Worm (Caenorhabditis elegans) whole organism, young adult: ENCODE measurements around the gene pgp-7.

Experiments
- gei-17 ChIP-seq: fragments of 200-800 bp; sonication (Bioruptor generic); optimal IDR thresholded peaks from 2 replicates; lab custom pipeline; 2018; ENCODE audit warnings: mild to moderate bottlenecking, missing genetic modification characterization, missing compliant biosample characterization
- him-1 ChIP-seq: sonication (generic microtip); optimal IDR thresholded peaks from 2 replicates; lab custom pipeline; 2016; ENCODE audit warnings: missing genotype, missing genetic modification reagents, missing genetic modification characterization, missing compliant biosample characterization
- lag-1 ChIP-seq: fragments of 200-800 bp; sonication (Bioruptor generic); IDR thresholded peaks from 2 replicates; pipeline ENCODE4 v1.3.6; 2022; ENCODE audit warnings: missing genetic modification reagents, missing genetic modification characterization, missing compliant biosample characterization
- madf-6 ChIP-seq: fragments of 200-800 bp; sonication (Bioruptor generic); IDR thresholded peaks from 2 replicates; pipeline ENCODE4 v1.3.6; 2022; ENCODE audit warnings: missing genetic modification reagents, missing genetic modification characterization, missing compliant biosample characterization
- tlf-1 ChIP-seq: fragments of 200-800 bp; sonication (Bioruptor generic); optimal IDR thresholded peaks from 2 replicates; lab custom pipeline; 2018; ENCODE audit warnings: mild to moderate bottlenecking, missing genetic modification characterization, missing compliant biosample characterization

DNA sequence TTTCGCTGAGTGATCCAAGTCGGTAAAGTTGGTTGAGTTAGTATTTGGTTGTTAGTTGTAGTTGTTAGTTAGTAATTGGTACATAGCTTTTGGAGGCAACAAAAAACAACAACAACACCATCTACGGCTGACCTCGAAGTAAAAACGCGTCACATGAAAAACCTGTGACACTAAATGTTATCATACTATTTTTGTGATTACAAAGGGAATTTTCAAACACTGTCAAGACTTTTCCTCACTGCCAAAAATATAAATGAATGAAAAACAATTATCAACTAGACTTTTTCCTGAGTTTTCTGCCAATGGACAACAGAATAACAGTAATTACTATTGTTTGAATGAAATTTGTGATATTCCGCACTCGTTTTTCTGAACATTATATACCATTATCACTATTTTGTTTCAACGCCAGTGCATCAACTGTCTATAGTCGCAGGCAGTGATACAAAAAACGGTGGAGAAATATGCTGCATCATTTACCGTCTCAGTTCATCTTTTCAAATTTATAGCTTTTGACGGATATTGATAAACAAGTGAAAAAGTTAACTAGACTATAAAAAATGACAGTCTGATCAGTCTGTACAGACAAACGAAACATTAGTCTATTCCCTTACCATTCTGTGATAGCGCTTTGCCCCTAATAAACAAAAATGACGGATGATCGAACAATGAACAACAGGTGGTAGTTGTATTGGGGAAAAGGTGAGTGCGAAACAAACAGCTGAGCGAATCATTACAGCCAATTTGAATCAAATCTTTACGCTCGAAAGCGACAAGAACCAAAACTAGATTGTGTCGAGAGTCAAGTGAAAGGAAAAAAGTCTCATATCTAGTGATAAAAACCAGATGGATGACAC, 44.6 kb upstream of the pgp-7 start:
- TF ChIP-seq lag-1 (GFP tag; lab: Robert Waterston, UW) (no peak), tlf-1 (GFP tag; lab: Kevin White, UChicago) (no peak), madf-6 (GFP tag; lab: Robert Waterston, UW) (no peak), gei-17 (GFP tag; lab: Kevin White, UChicago) (no peak), him-1 (no peak)
